Fruit fly (Drosophila melanogaster) whole organism, embryonic: ENCODE measurements around the gene Mabi.

Source experiments
- Asciz ChIP-seq: fragments of 200-800 bp; sonication (Bioruptor generic); optimal IDR thresholded peaks from 2 replicates; lab custom pipeline; 2017; ENCODE audit warnings: missing biosample characterization, mild to moderate bottlenecking, missing genetic modification characterization, missing genetic modification reagents
- CG11093 ChIP-seq: fragments of 200-800 bp; sonication (Bioruptor generic); IDR thresholded peaks from 3 replicates; pipeline ENCODE4 v1.3.6; 2022; ENCODE audit warnings: missing biosample characterization, missing genetic modification characterization
- CG11398 ChIP-seq: fragments of 200-800 bp; sonication (Bioruptor generic); optimal IDR thresholded peaks from 2 replicates; lab custom pipeline; 2016; ENCODE audit warnings: missing biosample characterization, missing genetic modification characterization
- CG12104 ChIP-seq: fragments of 200-800 bp; sonication (Bioruptor generic); optimal IDR thresholded peaks from 3 replicates; lab custom pipeline; 2016; ENCODE audit warnings: missing biosample characterization, missing genetic modification characterization
- CG12391 ChIP-seq: fragments of 200-800 bp; sonication (Bioruptor generic); optimal IDR thresholded peaks from 3 replicates; lab custom pipeline; 2018; ENCODE audit warnings: missing biosample characterization, mild to moderate bottlenecking, missing genetic modification characterization, moderate library complexity
- CG12659 ChIP-seq: fragments of 200-800 bp; sonication (Bioruptor generic); optimal IDR thresholded peaks from 3 replicates; lab custom pipeline; 2017; ENCODE audit warnings: mild to moderate bottlenecking, missing biosample characterization, missing genetic modification reagents, missing genetic modification characterization
- CG14710 ChIP-seq: fragments of 200-800 bp; sonication (Bioruptor generic); optimal IDR thresholded peaks from 3 replicates; lab custom pipeline; 2019; ENCODE audit warnings: missing biosample characterization, mild to moderate bottlenecking, missing genetic modification characterization, moderate library complexity
- CG16815 ChIP-seq: fragments of 200-800 bp; sonication (Bioruptor generic); optimal IDR thresholded peaks from 3 replicates; lab custom pipeline; 2017; ENCODE audit warnings: missing biosample characterization, mild to moderate bottlenecking, missing genetic modification characterization
- CG17912 ChIP-seq: fragments of 200-800 bp; sonication (Bioruptor generic); optimal IDR thresholded peaks from 2 replicates; lab custom pipeline; 2018; ENCODE audit warnings: missing biosample characterization, mild to moderate bottlenecking, missing genetic modification characterization
- CG2875 ChIP-seq: fragments of 200-800 bp; sonication (Bioruptor generic); optimal IDR thresholded peaks from 2 replicates; lab custom pipeline; 2017; ENCODE audit warnings: missing biosample characterization, mild to moderate bottlenecking, missing genetic modification characterization, missing genetic modification reagents
- CG31365 ChIP-seq: fragments of 200-800 bp; sonication (Bioruptor generic); optimal IDR thresholded peaks from 2 replicates; lab custom pipeline; 2018; ENCODE audit warnings: missing biosample characterization, mild to moderate bottlenecking, missing genetic modification characterization
- CG34422 ChIP-seq: fragments of 200-800 bp; sonication (Bioruptor generic); IDR thresholded peaks from 3 replicates; pipeline ENCODE4 v1.3.6; 2022; ENCODE audit warnings: missing biosample characterization, missing genetic modification characterization
- CG3995 ChIP-seq: fragments of 200-800 bp; sonication (Bioruptor generic); optimal IDR thresholded peaks from 3 replicates; lab custom pipeline; 2016; ENCODE audit warnings: missing biosample characterization, missing genetic modification characterization
- CG4617 ChIP-seq: fragments of 200-800 bp; sonication (Bioruptor generic); optimal IDR thresholded peaks from 3 replicates; lab custom pipeline; 2016; ENCODE audit warnings: missing biosample characterization, missing genetic modification characterization, borderline replicate concordance
- CG7556 ChIP-seq: fragments of 200-800 bp; sonication (Bioruptor generic); optimal IDR thresholded peaks from 2 replicates; lab custom pipeline; 2017; ENCODE audit warnings: missing biosample characterization, mild to moderate bottlenecking, missing genetic modification characterization
- CG7963 ChIP-seq: fragments of 200-800 bp; sonication (Bioruptor generic); IDR thresholded peaks from 3 replicates; pipeline ENCODE4 v1.3.6; 2022; ENCODE audit warnings: missing biosample characterization, missing genetic modification characterization; ENCODE audit not compliant: partially characterized antibody
- CkIIα-i1 ChIP-seq: fragments of 200-800 bp; sonication (Bioruptor generic); IDR thresholded peaks from 2 replicates; pipeline ENCODE4 v1.3.6; 2022; ENCODE audit warnings: missing biosample characterization, missing genetic modification characterization
- Dll ChIP-seq: fragments of 200-800 bp; sonication (Bioruptor generic); IDR thresholded peaks from 4 replicates; pipeline ENCODE4 v1.3.6; 2022; ENCODE audit warnings: missing biosample characterization, missing genetic modification characterization; ENCODE audit not compliant: partially characterized antibody
- Eip74EF ChIP-seq, 2 experiments: fragments of 200-800 bp in 1 of 2; fragments of >200 bp in 1 of 2; sonication (Bioruptor generic) in 1 of 2; optimal IDR thresholded peaks; 2 replicates each; lab custom pipeline; 2017 to 2019; ENCODE audit warnings: missing biosample characterization in 2 of 2, missing genetic modification characterization in 2 of 2, mild to moderate bottlenecking in 1 of 2, moderate library complexity in 1 of 2
- Ets97D ChIP-seq: fragments of 200-800 bp; sonication (Bioruptor generic); optimal IDR thresholded peaks from 3 replicates; lab custom pipeline; 2016; ENCODE audit warnings: missing biosample characterization, missing genetic modification characterization
- Gsc ChIP-seq: fragments of 200-800 bp; sonication (Bioruptor generic); IDR thresholded peaks from 2 replicates; pipeline ENCODE4 v1.3.6; 2022; ENCODE audit warnings: missing biosample characterization, missing genetic modification characterization
- HLH4C ChIP-seq: fragments of 200-800 bp; sonication (Bioruptor generic); IDR thresholded peaks from 3 replicates; pipeline ENCODE4 v1.3.6; 2022; ENCODE audit warnings: missing biosample characterization, missing genetic modification characterization; ENCODE audit not compliant: partially characterized antibody
- HLH54F ChIP-seq: fragments of 200-800 bp; sonication (Bioruptor generic); optimal IDR thresholded peaks from 3 replicates; lab custom pipeline; 2016; ENCODE audit warnings: missing biosample characterization, missing genetic modification characterization
- Hand ChIP-seq: fragments of 200-800 bp; sonication (Bioruptor generic); optimal IDR thresholded peaks from 2 replicates; lab custom pipeline; 2017; ENCODE audit warnings: mild to moderate bottlenecking, missing biosample characterization, missing genetic modification reagents, missing genetic modification characterization
- Hmx ChIP-seq: fragments of 200-800 bp; sonication (Bioruptor generic); optimal IDR thresholded peaks from 2 replicates; lab custom pipeline; 2016; ENCODE audit warnings: missing biosample characterization, missing genetic modification characterization
- MESR4 ChIP-seq: fragments of 200-800 bp; sonication (Bioruptor generic); optimal IDR thresholded peaks from 2 replicates; lab custom pipeline; 2018; ENCODE audit warnings: missing biosample characterization, mild to moderate bottlenecking, missing genetic modification characterization, moderate library complexity
- Neu2 ChIP-seq: fragments of 200-800 bp; sonication (Bioruptor generic); optimal IDR thresholded peaks from 3 replicates; lab custom pipeline; 2016; ENCODE audit warnings: missing biosample characterization, missing genetic modification characterization, borderline replicate concordance
- Poxn ChIP-seq: fragments of 200-800 bp; sonication (Bioruptor generic); IDR thresholded peaks from 2 replicates; pipeline ENCODE4 v1.3.6; 2022; ENCODE audit warnings: missing biosample characterization, missing genetic modification characterization
- Ravus ChIP-seq: fragments of 200-800 bp; sonication (Bioruptor generic); IDR thresholded peaks from 2 replicates; pipeline ENCODE4 v1.3.6; 2022; ENCODE audit warnings: missing biosample characterization, missing genetic modification characterization
- Rfx ChIP-seq: fragments of 200-800 bp; sonication (Bioruptor generic); IDR thresholded peaks from 2 replicates; pipeline ENCODE4 v1.3.6; 2022; ENCODE audit warnings: missing biosample characterization, missing genetic modification characterization
- btn ChIP-seq: fragments of 200-800 bp; sonication (Bioruptor generic); optimal IDR thresholded peaks from 2 replicates; lab custom pipeline; 2016; ENCODE audit warnings: missing biosample characterization, missing genetic modification characterization
- chn ChIP-seq: fragments of 200-800 bp; sonication (Bioruptor generic); optimal IDR thresholded peaks from 2 replicates; lab custom pipeline; 2016; ENCODE audit warnings: missing biosample characterization, missing genetic modification characterization
- disco-r ChIP-seq: fragments of 200-800 bp; sonication (Bioruptor generic); optimal IDR thresholded peaks from 2 replicates; lab custom pipeline; 2016; ENCODE audit warnings: missing biosample characterization, missing genetic modification characterization
- en ChIP-seq: fragments of 200-800 bp; sonication (Bioruptor generic); optimal IDR thresholded peaks from 2 replicates; lab custom pipeline; 2016; ENCODE audit warnings: missing biosample characterization, missing genetic modification characterization
- esg ChIP-seq: fragments of 200-800 bp; sonication (Bioruptor generic); conservative IDR thresholded peaks from 2 replicates; pipeline ENCODE4 v1.3.6; 2022; ENCODE audit warnings: missing biosample characterization, missing genetic modification characterization
- fd96Cb ChIP-seq: fragments of 200-800 bp; sonication (Bioruptor generic); optimal IDR thresholded peaks from 2 replicates; lab custom pipeline; 2018; ENCODE audit warnings: missing biosample characterization, mild to moderate bottlenecking, missing genetic modification characterization, moderate library complexity
- gcm ChIP-seq: fragments of 200-800 bp; sonication (Bioruptor generic); optimal IDR thresholded peaks from 2 replicates; lab custom pipeline; 2019; ENCODE audit warnings: missing biosample characterization, mild to moderate bottlenecking, missing genetic modification characterization, moderate library complexity
- hbn ChIP-seq: fragments of 200-800 bp; sonication (Bioruptor generic); IDR thresholded peaks from 2 replicates; pipeline ENCODE4 v1.3.6; 2022; ENCODE audit warnings: missing biosample characterization, missing genetic modification characterization; ENCODE audit not compliant: partially characterized antibody
- insv ChIP-seq, 2 experiments: fragments of 200-800 bp; sonication (Bioruptor generic); optimal IDR thresholded peaks; 3 replicates each; lab custom pipeline; 2016 to 2018; ENCODE audit warnings: missing biosample characterization in 2 of 2, missing genetic modification characterization in 2 of 2
- jing ChIP-seq: fragments of 200-800 bp; sonication (Bioruptor generic); optimal IDR thresholded peaks from 2 replicates; lab custom pipeline; 2018; ENCODE audit warnings: missing biosample characterization, mild to moderate bottlenecking, missing genetic modification characterization
- kah ChIP-seq: fragments of 200-800 bp; sonication (Bioruptor generic); optimal IDR thresholded peaks from 2 replicates; lab custom pipeline; 2018; ENCODE audit warnings: missing biosample characterization, mild to moderate bottlenecking, missing genetic modification characterization
- ken ChIP-seq: fragments of 200-800 bp; sonication (Bioruptor generic); IDR thresholded peaks from 3 replicates; pipeline ENCODE4 v1.3.6; 2022; ENCODE audit warnings: missing biosample characterization, missing genetic modification characterization
- knrl ChIP-seq: fragments of 200-800 bp; sonication (Bioruptor generic); IDR thresholded peaks from 3 replicates; pipeline ENCODE4 v1.3.6; 2022; ENCODE audit warnings: missing biosample characterization, missing genetic modification characterization; ENCODE audit not compliant: partially characterized antibody
- lmd ChIP-seq: fragments of 200-800 bp; sonication (Bioruptor generic); IDR thresholded peaks from 2 replicates; pipeline ENCODE4 v1.3.6; 2022; ENCODE audit warnings: missing biosample characterization, missing genetic modification characterization
- lov ChIP-seq, 2 experiments: fragments of 200-800 bp in 1 of 2; fragments of >200 bp in 1 of 2; sonication (Bioruptor generic) in 1 of 2; IDR thresholded peaks in 1 of 2; optimal IDR thresholded peaks in 1 of 2; 2 replicates in 1 of 2; 3 replicates in 1 of 2; pipeline versions ENCODE4 v1.3.6 to Lab custom; 2017 to 2022; ENCODE audit warnings: missing biosample characterization in 1 of 2, missing genetic modification characterization in 1 of 2
- nmo ChIP-seq: fragments of 200-800 bp; sonication (Bioruptor generic); optimal IDR thresholded peaks from 2 replicates; lab custom pipeline; 2018; ENCODE audit warnings: missing biosample characterization, mild to moderate bottlenecking, missing genetic modification characterization, moderate library complexity
- tll ChIP-seq, 2 experiments: fragments of 200-800 bp in 1 of 2; fragments of >200 bp in 1 of 2; sonication (Bioruptor generic) in 1 of 2; optimal IDR thresholded peaks; 2 replicates each; lab custom pipeline; 2017 to 2019; ENCODE audit warnings: missing biosample characterization in 2 of 2, missing genetic modification characterization in 2 of 2, mild to moderate bottlenecking in 1 of 2, moderate library complexity in 1 of 2
- yki ChIP-seq: fragments of >200 bp; optimal IDR thresholded peaks from 3 replicates; lab custom pipeline; 2018

The Mabi gene

DNA sequence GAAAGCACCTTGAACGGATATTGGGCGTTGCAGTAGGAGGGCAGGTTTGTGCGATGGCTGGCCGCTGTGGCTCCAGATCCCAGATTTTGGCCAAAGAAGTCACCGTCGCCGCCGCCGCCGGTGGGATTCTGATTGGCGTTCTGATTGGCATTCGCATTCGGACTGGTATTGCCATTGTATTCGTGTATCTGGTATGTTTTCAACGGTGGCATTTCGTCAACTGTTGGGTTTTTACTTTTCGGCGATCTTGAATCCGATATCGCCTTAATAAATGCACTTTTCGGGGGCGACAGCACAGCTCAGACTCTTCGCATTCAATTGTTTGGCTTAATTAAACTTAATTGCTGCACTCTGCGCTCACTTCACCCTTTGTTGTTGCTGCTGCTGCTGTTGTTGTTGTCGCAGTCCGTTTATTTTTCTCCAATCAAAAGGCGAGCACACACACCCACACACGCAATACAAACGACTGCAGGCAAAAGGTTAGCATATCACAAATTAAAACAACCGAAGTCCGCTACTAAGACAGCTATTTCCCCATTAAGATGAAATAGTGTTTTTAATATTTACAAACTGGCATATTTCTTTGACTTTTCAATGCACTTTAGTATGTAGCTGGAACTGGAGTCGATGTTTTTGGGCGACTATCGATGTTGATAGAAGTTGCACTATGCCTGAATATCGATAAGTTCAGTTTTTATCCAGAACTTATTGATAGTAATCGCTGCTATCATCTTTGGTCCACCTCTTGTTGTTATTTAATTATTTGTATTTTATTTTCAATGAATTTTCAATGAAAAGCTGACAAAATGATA lies 15.0 kb downstream of the Mabi start, which contains the start of the genes CG9426 and mRF1:
Gene CG9426 (minus strand): TSS at position 643 of the 812 bp plus-strand sequence.
Gene mRF1 (plus strand): TSS at position 699 of the 812 bp plus-strand sequence.
- TF ChIP-seq CG17912 (GFP tag; lab: Kevin White, UChicago) (no peak), CG2875 (GFP tag; lab: Kevin White, UChicago) (no peak), ken (GFP tag; lab: Robert Waterston, UW) (no peak), CG7556 (GFP tag; lab: Kevin White, UChicago) (no peak), en (GFP tag; lab: Kevin White, UChicago) (no peak), nmo (GFP tag; lab: Kevin White, UChicago) (peak; percentile 50), Eip74EF (GFP tag; optimal IDR thresholded peaks at IDR 0.05; lab: Kevin White, UChicago) (no peak), CG4617 (peak; percentile 93), CG12104 (GFP tag; lab: Kevin White, UChicago) (no peak), HLH4C (GFP tag; lab: Robert Waterston, UW) (peak; percentile 97), CkIIα-i1 (no peak), lmd (GFP tag; lab: Robert Waterston, UW) (no peak), lov (optimal IDR thresholded peaks at IDR 0.05; lab: Kevin White, UChicago) (no peak), lov (GFP tag; IDR thresholded peaks at IDR 0.05; lab: Robert Waterston, UW) (no peak), Ravus (GFP tag; lab: Robert Waterston, UW) (no peak), MESR4 (GFP tag; lab: Kevin White, UChicago) (peak; percentile 85), btn (GFP tag; lab: Kevin White, UChicago) (no peak), tll (GFP tag; optimal IDR thresholded peaks at IDR 0.05; lab: Kevin White, UChicago) (peak in 1 of 2 experiments; percentile 67), CG12659 (GFP tag; lab: Kevin White, UChicago) (peak; percentile 63), jing (GFP tag; lab: Kevin White, UChicago) (no peak), Ets97D (GFP tag; lab: Kevin White, UChicago) (peak; percentile 63), CG12391 (tag; lab: Kevin White, UChicago) (peak; percentile 50), Poxn (GFP tag; lab: Robert Waterston, UW) (no peak), kah (no peak), esg (no peak), CG11093 (GFP tag; lab: Robert Waterston, UW) (no peak), Rfx (GFP tag; lab: Robert Waterston, UW) (peak; percentile 42), gcm (GFP tag; lab: Kevin White, UChicago) (no peak), CG14710 (tag; lab: Kevin White, UChicago) (peak; percentile 58), fd96Cb (tag; lab: Kevin White, UChicago) (no peak), Asciz (no peak), HLH54F (GFP tag; lab: Kevin White, UChicago) (no peak), disco-r (GFP tag; lab: Kevin White, UChicago) (no peak), CG16815 (GFP tag; lab: Kevin White, UChicago) (no peak), Neu2 (GFP tag; lab: Kevin White, UChicago) (peak; percentile 21), insv (GFP tag; optimal IDR thresholded peaks at IDR 0.05; lab: Kevin White, UChicago) (peak; percentile 84 to 96), chn (GFP tag; lab: Kevin White, UChicago) (no peak), hbn (GFP tag; lab: Robert Waterston, UW) (peak; percentile 95), knrl (peak; percentile 96), Hand (GFP tag; lab: Kevin White, UChicago) (no peak), Hmx (GFP tag; lab: Kevin White, UChicago) (no peak), CG31365 (tag; lab: Kevin White, UChicago) (no peak), yki (lab: Kevin White, UChicago) (no peak), CG3995 (peak; percentile 62), CG34422 (peak; percentile 65; the same call in 1 of the 3 replicates), Dll (peak; percentile 94), CG11398 (GFP tag; lab: Kevin White, UChicago) (no peak), Gsc (no peak), CG7963 (peak; percentile 96)
